Fruit fly (Drosophila melanogaster) whole organism, embryonic: ENCODE results near the gene Dhc93AB.

ENCODE experiments used
- CG10274 ChIP-seq: fragments of 200-800 bp; sonication (Bioruptor generic); optimal IDR thresholded peaks from 3 replicates; lab custom pipeline; 2017; ENCODE audit warnings: missing biosample characterization, mild to moderate bottlenecking, missing genetic modification characterization
- CG43689 ChIP-seq: fragments of 200-800 bp; sonication (Bioruptor generic); IDR thresholded peaks from 2 replicates; pipeline ENCODE4 v1.3.6; 2022; ENCODE audit warnings: missing biosample characterization, missing genetic modification characterization
- CG7372 ChIP-seq: fragments of 200-800 bp; sonication (Bioruptor generic); IDR thresholded peaks from 2 replicates; pipeline ENCODE4 v1.3.6; 2022; ENCODE audit warnings: missing biosample characterization, missing genetic modification characterization
- Ets97D ChIP-seq: fragments of 200-800 bp; sonication (Bioruptor generic); optimal IDR thresholded peaks from 3 replicates; lab custom pipeline; 2016; ENCODE audit warnings: missing biosample characterization, missing genetic modification characterization
- Gug ChIP-seq: fragments of 200-800 bp; sonication (Bioruptor generic); IDR thresholded peaks from 4 replicates; pipeline ENCODE4 v1.3.6; 2022; ENCODE audit warnings: missing biosample characterization, missing genetic modification characterization
- Poxn ChIP-seq: fragments of 200-800 bp; sonication (Bioruptor generic); IDR thresholded peaks from 2 replicates; pipeline ENCODE4 v1.3.6; 2022; ENCODE audit warnings: missing biosample characterization, missing genetic modification characterization
- Sin3A ChIP-seq: fragments of >200 bp; optimal IDR thresholded peaks from 2 replicates; lab custom pipeline; 2018
- Vsx1 ChIP-seq: fragments of 200-800 bp; sonication (Bioruptor generic); optimal IDR thresholded peaks from 2 replicates; lab custom pipeline; 2017; ENCODE audit warnings: missing biosample characterization, mild to moderate bottlenecking, missing genetic modification characterization, missing genetic modification reagents
- ken ChIP-seq: fragments of 200-800 bp; sonication (Bioruptor generic); IDR thresholded peaks from 3 replicates; pipeline ENCODE4 v1.3.6; 2022; ENCODE audit warnings: missing biosample characterization, missing genetic modification characterization

DNA sequence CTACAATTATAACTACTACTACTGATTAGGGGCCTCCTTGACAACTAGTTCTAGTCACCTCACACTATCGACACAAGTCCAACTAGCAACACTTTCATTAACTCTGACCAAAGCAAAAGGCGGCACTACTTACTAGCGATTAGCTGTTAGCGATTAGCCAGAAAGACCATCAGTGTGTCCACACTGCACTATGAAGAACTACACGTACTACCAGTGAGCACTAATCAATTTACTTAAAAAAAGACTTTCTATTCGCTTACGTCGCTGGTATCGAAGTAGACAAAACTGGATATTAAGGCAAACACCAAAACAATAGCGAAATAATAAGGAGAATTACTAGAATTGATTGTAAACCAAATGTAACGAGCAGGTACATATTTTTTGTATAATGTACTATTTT lies 28.5 kb downstream of the Dhc93AB start:
- TF ChIP-seq CG10274 (GFP tag; lab: Kevin White, UChicago) = no peak
- no peak for TF ChIP-seq ken (GFP tag; lab: Robert Waterston, UW)
- TF ChIP-seq CG43689 (GFP tag; lab: Robert Waterston, UW) = no peak
- no peak for TF ChIP-seq Gug (GFP tag; lab: Robert Waterston, UW)
- TF ChIP-seq Sin3A (lab: Kevin White, UChicago) = no peak
- TF ChIP-seq Poxn (GFP tag; lab: Robert Waterston, UW) = no peak
- TF ChIP-seq CG7372 (GFP tag; lab: Robert Waterston, UW) = no peak
- TF ChIP-seq Ets97D = no peak
- no peak for TF ChIP-seq Vsx1 (GFP tag; lab: Kevin White, UChicago)
